Worm (Caenorhabditis elegans): ENCODE data around the gene F35G2.5.

The F35G2.5 gene

DNA sequence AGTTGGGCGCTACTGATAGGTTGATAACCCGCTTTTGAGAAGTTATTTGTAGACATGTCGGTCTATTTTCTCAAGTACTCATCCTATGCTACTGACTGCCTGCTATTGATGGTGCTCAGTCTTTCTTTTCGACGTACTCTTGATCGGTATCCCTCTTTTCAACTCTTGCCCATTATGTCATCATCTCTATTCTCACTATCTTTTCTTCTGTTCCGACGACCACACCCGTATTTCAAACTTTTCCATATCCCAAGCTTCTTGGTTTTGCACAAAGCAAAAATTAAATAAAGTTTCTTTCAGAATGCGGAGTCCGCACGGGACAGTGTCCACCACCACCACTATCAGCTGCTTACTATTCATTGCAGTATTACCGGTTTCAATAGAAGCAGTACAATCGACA lies 16.5 kb upstream of the F35G2.5 start, which contains the start of gene F35G2.1:
Gene F35G2.1, plus strand, starts transcription at position 301 of the 400 bp plus-strand sequence.
- TF ChIP-seq lsl-1 (GFP tag; optimal IDR thresholded peaks at IDR 0.05) (no peak), somi-1 (GFP tag; optimal IDR thresholded peaks at IDR 0.05) (no peak), attf-3 (GFP tag; conservative IDR thresholded peaks at IDR 0.05) (0 out of 2 replicates have a peak, but pooled peaks have one; percentile 8), lin-54 (GFP tag; optimal IDR thresholded peaks at IDR 0.05) (no peak)

- TF ChIP-seq F55B11.4 (tag; optimal IDR thresholded peaks at IDR 0.05; ENCODE audit: borderline replicate concordance, insufficient read depth) (no peak), somi-1 (GFP tag; optimal IDR thresholded peaks at IDR 0.05) (no peak), nfya-1 (tag; optimal IDR thresholded peaks at IDR 0.05; ENCODE audit: borderline replicate concordance, insufficient read depth) (no peak), ztf-18 (tag; optimal IDR thresholded peaks at IDR 0.05) (no peak), cebp-2 (GFP tag; IDR thresholded peaks at IDR 0.05) (0 out of 2 replicates have a peak, but pooled peaks have one; percentile 72), Y79H2A.3 (GFP tag; conservative IDR thresholded peaks at IDR 0.05) (no peak), ccch-3 (GFP tag; optimal IDR thresholded peaks at IDR 0.05) (no peak), ceh-100 (GFP tag; IDR thresholded peaks at IDR 0.05) (no peak)
Measured at ce11 chrIV:12203968-12204367, 15.4 kb upstream of the F35G2.5 start.

DNA sequence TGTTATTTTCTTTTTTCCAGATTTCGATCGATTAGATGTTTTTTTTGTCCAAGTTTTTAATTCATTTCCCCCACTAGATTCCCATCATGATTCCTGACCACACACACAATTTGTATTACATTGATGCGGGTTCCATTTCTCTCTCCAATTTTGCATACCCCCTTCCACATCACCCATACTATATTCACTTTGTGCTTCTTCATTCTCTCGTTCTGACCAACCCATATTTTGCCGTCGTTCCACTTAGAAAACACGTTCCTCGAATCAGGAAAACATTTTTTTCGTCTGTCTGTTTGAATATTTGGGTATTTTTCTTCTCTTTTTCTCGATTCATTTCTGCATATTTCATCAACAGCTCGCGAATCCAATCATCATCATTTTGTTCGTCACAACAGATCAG lies 12.0 kb upstream of the F35G2.5 start:
- TF ChIP-seq cebp-2 (GFP tag; IDR thresholded peaks at IDR 0.05) (no peak), zfh-2 (GFP tag; conservative IDR thresholded peaks at IDR 0.05) (0 out of 2 replicates have a peak, but pooled peaks have one; percentile 2)

ce11 chrIV:12207873-12208272 lies 11.5 kb upstream of the F35G2.5 start:
- TF ChIP-seq zfh-2 (GFP tag; conservative IDR thresholded peaks at IDR 0.05) (no peak), Y95B8A.8 (GFP tag; IDR thresholded peaks at IDR 0.05) (no peak), tlf-1 (GFP tag; optimal IDR thresholded peaks at IDR 0.05) (no peak), let-607 (tag; optimal IDR thresholded peaks at IDR 0.05) (peak in 1 of 2 experiments; percentile 0), rcor-1 (GFP tag; IDR thresholded peaks at IDR 0.05) (no peak), lin-54 (GFP tag; optimal IDR thresholded peaks at IDR 0.05) (peak; percentile 24), C17E4.6 (GFP tag; IDR thresholded peaks at IDR 0.05) (no peak), ceh-100 (GFP tag; IDR thresholded peaks at IDR 0.05) (no peak), athp-1 (tag; optimal IDR thresholded peaks at IDR 0.05) (no peak), rpc-1 (optimal IDR thresholded peaks at IDR 0.05) (no peak), rpc-1 (tag; optimal IDR thresholded peaks at IDR 0.05) (no peak), tbx-9 (tag; optimal IDR thresholded peaks at IDR 0.05; ENCODE audit: borderline replicate concordance) (no peak), pbrm-1 (GFP tag; IDR thresholded peaks at IDR 0.05) (no peak), madf-8 (GFP tag; conservative IDR thresholded peaks at IDR 0.05) (no peak), ccch-3 (GFP tag; optimal IDR thresholded peaks at IDR 0.05) (no peak), mel-28 (tag; optimal IDR thresholded peaks at IDR 0.05; ENCODE audit: borderline replicate concordance) (no peak), ets-4 (GFP tag; optimal IDR thresholded peaks at IDR 0.05) (peak; percentile 14), F39B2.1 (GFP tag; IDR thresholded peaks at IDR 0.05) (no peak), D2030.7 (GFP tag; IDR thresholded peaks at IDR 0.05) (no peak), lin-40 (tag; optimal IDR thresholded peaks at IDR 0.05) (no peak), lin-35 (GFP tag; optimal IDR thresholded peaks at IDR 0.05) (no peak), nhr-27 (tag; optimal IDR thresholded peaks at IDR 0.05) (no peak), pha-4 (tag; optimal IDR thresholded peaks at IDR 0.05) (peak; percentile 16), lag-1 (GFP tag; IDR thresholded peaks at IDR 0.05) (no peak), attf-3 (GFP tag; conservative IDR thresholded peaks at IDR 0.05) (0 out of 2 replicates have a peak, but pooled peaks have one; percentile 48), Y67H2A.10 (GFP tag; conservative IDR thresholded peaks at IDR 0.05) (no peak), mxl-1 (tag; optimal IDR thresholded peaks at IDR 0.05) (peak; percentile 43), snpc-3.4 (tag; optimal IDR thresholded peaks at IDR 0.05) (peak; percentile 40), sea-2 (GFP tag; IDR thresholded peaks at IDR 0.05) (no peak), let-526 (GFP tag; IDR thresholded peaks at IDR 0.05) (no peak), unc-62 (GFP tag; optimal IDR thresholded peaks at IDR 0.05) (no peak), cebp-2 (GFP tag; IDR thresholded peaks at IDR 0.05) (0 out of 2 replicates have a peak, but pooled peaks have one; percentile 6), Y56A3A.18 (GFP tag; IDR thresholded peaks at IDR 0.05) (0 out of 2 replicates have a peak, but pooled peaks have one; percentile 28), madf-10 (tag; optimal IDR thresholded peaks at IDR 0.05) (no peak), C06A6.2 (GFP tag; conservative IDR thresholded peaks at IDR 0.05) (no peak), F49E8.2 (tag; optimal IDR thresholded peaks at IDR 0.05; ENCODE audit: insufficient read depth) (peak; percentile 33)

Data from whole organism, young adult.